Worm (Caenorhabditis elegans) whole organism, mixed stage, embryonic: ENCODE data around the gene sre-2.

ENCODE experiments used
- M03D4.4 ChIP-seq: sonication (generic microtip); optimal IDR thresholded peaks from 2 replicates; lab custom pipeline; 2017; ENCODE audit warnings: mild to moderate bottlenecking, missing genetic modification characterization, missing compliant biosample characterization
- bed-3 ChIP-seq: fragments of 200-800 bp; sonication (Bioruptor generic); optimal IDR thresholded peaks from 3 replicates; lab custom pipeline; 2018; ENCODE audit warnings: mild to moderate bottlenecking, missing genetic modification characterization, moderate library complexity, missing compliant biosample characterization
- blmp-1 ChIP-seq: fragments of 150-350 bp; optimal IDR thresholded peaks from 2 replicates; lab custom pipeline; 2014; ENCODE audit warnings: missing biosample characterization, missing genetic modification characterization
- ceh-39 ChIP-seq: fragments of 150-350 bp; optimal IDR thresholded peaks from 2 replicates; lab custom pipeline; 2014; ENCODE audit warnings: missing biosample characterization, missing genetic modification characterization
- ceh-43 ChIP-seq: fragments of 200-800 bp; sonication (Bioruptor generic); optimal IDR thresholded peaks from 2 replicates; lab custom pipeline; 2018; ENCODE audit warnings: mild to moderate bottlenecking, missing genetic modification characterization, moderate library complexity, missing compliant biosample characterization
- ceh-83 ChIP-seq: fragments of 200-800 bp; sonication (Bioruptor generic); optimal IDR thresholded peaks from 2 replicates; lab custom pipeline; 2018; ENCODE audit warnings: mild to moderate bottlenecking, missing genetic modification characterization, missing compliant biosample characterization
- ces-1 ChIP-seq: fragments of 150-350 bp; optimal IDR thresholded peaks from 2 replicates; lab custom pipeline; 2014; ENCODE audit warnings: missing biosample characterization, missing genetic modification reagents, missing genetic modification characterization
- cnd-1 ChIP-seq: fragments of 200-800 bp; sonication (Bioruptor generic); optimal IDR thresholded peaks from 2 replicates; lab custom pipeline; 2018; ENCODE audit warnings: mild to moderate bottlenecking, missing genetic modification characterization, missing compliant biosample characterization
- drap-1 ChIP-seq: fragments of 200-800 bp; sonication (Bioruptor generic); optimal IDR thresholded peaks from 3 replicates; lab custom pipeline; 2018; ENCODE audit warnings: mild to moderate bottlenecking, missing genetic modification characterization, missing compliant biosample characterization
- elt-1 ChIP-seq: sonication (generic microtip); optimal IDR thresholded peaks from 2 replicates; lab custom pipeline; 2017; ENCODE audit warnings: missing genetic modification characterization, mild to moderate bottlenecking, missing compliant biosample characterization, antibody characterized with exemption, moderate library complexity, borderline replicate concordance; ENCODE audit not compliant: insufficient read depth
- elt-3 ChIP-seq: fragments of 150-350 bp; optimal IDR thresholded peaks from 2 replicates; lab custom pipeline; 2014; ENCODE audit warnings: missing biosample characterization, missing genetic modification characterization
- flh-1 ChIP-seq: fragments of 200-800 bp; sonication (Bioruptor generic); optimal IDR thresholded peaks from 2 replicates; lab custom pipeline; 2018; ENCODE audit warnings: mild to moderate bottlenecking, missing genetic modification characterization, moderate library complexity, missing compliant biosample characterization
- ham-2 ChIP-seq: fragments of 200-800 bp; sonication (Bioruptor generic); optimal IDR thresholded peaks from 2 replicates; lab custom pipeline; 2018; ENCODE audit warnings: mild to moderate bottlenecking, missing genetic modification characterization, missing compliant biosample characterization
- hlh-1 ChIP-seq: fragments of 150-350 bp; optimal IDR thresholded peaks from 2 replicates; lab custom pipeline; 2014; ENCODE audit warnings: missing biosample characterization, missing genetic modification reagents, missing genetic modification characterization
- lin-13 ChIP-seq: fragments of 150-350 bp; optimal IDR thresholded peaks from 2 replicates; lab custom pipeline; 2014; ENCODE audit warnings: missing biosample characterization, missing genetic modification characterization
- lin-32 ChIP-seq: fragments of 200-800 bp; sonication (Bioruptor generic); optimal IDR thresholded peaks from 2 replicates; lab custom pipeline; 2018; ENCODE audit warnings: mild to moderate bottlenecking, missing genetic modification characterization, missing compliant biosample characterization
- lsy-2 ChIP-seq: fragments of 150-350 bp; optimal IDR thresholded peaks from 2 replicates; lab custom pipeline; 2014; ENCODE audit warnings: missing biosample characterization, missing genetic modification characterization
- mab-5 ChIP-seq: fragments of 150-350 bp; optimal IDR thresholded peaks from 2 replicates; lab custom pipeline; 2014; ENCODE audit warnings: missing biosample characterization, missing genetic modification characterization
- mep-1 ChIP-seq: fragments of 150-350 bp; optimal IDR thresholded peaks from 2 replicates; lab custom pipeline; 2017; ENCODE audit warnings: missing biosample characterization, missing genetic modification reagents, missing genetic modification characterization, inconsistent platforms
- mls-2 ChIP-seq: sonication (generic microtip); optimal IDR thresholded peaks from 2 replicates; lab custom pipeline; 2016; ENCODE audit warnings: mild to moderate bottlenecking, missing genetic modification characterization, moderate library complexity, missing compliant biosample characterization
- nhr-12 ChIP-seq: fragments of 150-350 bp; optimal IDR thresholded peaks from 2 replicates; lab custom pipeline; 2014; ENCODE audit warnings: missing biosample characterization, missing genetic modification characterization
- nhr-2 ChIP-seq: fragments of 150-350 bp; optimal IDR thresholded peaks from 2 replicates; lab custom pipeline; 2014; ENCODE audit warnings: missing biosample characterization, missing genetic modification characterization
- nhr-237 ChIP-seq: fragments of 150-350 bp; optimal IDR thresholded peaks from 2 replicates; lab custom pipeline; 2014; ENCODE audit warnings: missing biosample characterization, missing genetic modification characterization
- nhr-28 ChIP-seq: fragments of 150-350 bp; optimal IDR thresholded peaks from 2 replicates; lab custom pipeline; 2014; ENCODE audit warnings: missing biosample characterization, missing genetic modification characterization
- nhr-76 ChIP-seq: sonication (generic microtip); optimal IDR thresholded peaks from 2 replicates; lab custom pipeline; 2017; ENCODE audit warnings: missing biosample characterization, missing genetic modification characterization
- pha-4 ChIP-seq: fragments of 150-350 bp; optimal IDR thresholded peaks from 2 replicates; lab custom pipeline; 2018; ENCODE audit warnings: missing biosample characterization, missing genetic modification reagents, missing genetic modification characterization
- sem-2 ChIP-seq: fragments of 200-800 bp; sonication (Bioruptor generic); optimal IDR thresholded peaks from 2 replicates; lab custom pipeline; 2018; ENCODE audit warnings: mild to moderate bottlenecking, missing genetic modification characterization, missing compliant biosample characterization
- snpc-4 ChIP-seq: fragments of 150-350 bp; optimal IDR thresholded peaks from 2 replicates; lab custom pipeline; 2014; ENCODE audit warnings: missing biosample characterization, missing genetic modification characterization
- sptf-1 ChIP-seq: sonication (generic microtip); optimal IDR thresholded peaks from 2 replicates; lab custom pipeline; 2017; ENCODE audit warnings: mild to moderate bottlenecking, missing genetic modification characterization, moderate library complexity, missing compliant biosample characterization
- tbx-8 ChIP-seq: fragments of 200-800 bp; sonication (Bioruptor generic); optimal IDR thresholded peaks from 2 replicates; lab custom pipeline; 2018; ENCODE audit warnings: mild to moderate bottlenecking, missing genetic modification characterization, moderate library complexity, missing compliant biosample characterization
- unc-120 ChIP-seq: sonication (generic microtip); optimal IDR thresholded peaks from 2 replicates; lab custom pipeline; 2017; ENCODE audit warnings: missing genetic modification characterization, missing compliant biosample characterization; ENCODE audit not compliant: poor library complexity, severe bottlenecking
- unc-39 ChIP-seq: fragments of 150-350 bp; optimal IDR thresholded peaks from 2 replicates; lab custom pipeline; 2014; ENCODE audit warnings: missing biosample characterization, missing genetic modification characterization
- unc-62 ChIP-seq: fragments of 150-350 bp; optimal IDR thresholded peaks from 2 replicates; lab custom pipeline; 2014; ENCODE audit warnings: missing biosample characterization, missing genetic modification reagents, missing genetic modification characterization
- zip-8 ChIP-seq: fragments of 150-350 bp; optimal IDR thresholded peaks from 2 replicates; lab custom pipeline; 2014; ENCODE audit warnings: missing biosample characterization, missing genetic modification characterization
- ztf-11 ChIP-seq: fragments of 150-350 bp; optimal IDR thresholded peaks from 2 replicates; lab custom pipeline; 2014; ENCODE audit warnings: missing biosample characterization, missing genetic modification characterization

The sre-2 gene

DNA sequence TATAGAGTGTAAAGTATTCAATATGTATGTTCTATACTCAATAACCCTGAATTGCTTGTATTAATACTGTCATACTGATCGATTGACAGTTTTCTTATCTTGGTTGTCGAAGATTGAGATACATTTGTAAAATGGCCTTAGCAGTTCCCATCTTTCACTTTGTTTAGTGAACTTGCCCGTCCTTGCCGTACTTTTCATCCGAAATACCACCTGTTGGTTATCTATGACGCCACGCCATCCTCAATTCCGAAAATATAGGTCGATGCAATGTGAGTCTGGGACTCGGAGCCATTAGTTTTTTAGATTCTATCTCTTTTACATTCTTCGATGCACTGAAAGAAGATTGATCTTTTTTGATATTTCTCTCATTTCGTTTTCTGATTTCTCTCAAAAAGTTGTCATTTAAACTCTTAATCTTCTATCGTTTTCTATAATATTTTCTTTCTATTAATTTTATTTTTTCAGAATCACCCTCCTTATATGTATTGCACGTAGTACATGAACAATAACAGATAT, 27.6 kb upstream of the sre-2 start, which contains the start of gene ulp-4:
TSS of gene ulp-4 (plus strand) at position 466 of the 516 bp plus-strand sequence.
- peak; percentile 16 for TF ChIP-seq hlh-1 (tag; lab: Kevin White, UChicago)
- TF ChIP-seq nhr-237 (tag; lab: Kevin White, UChicago) = no peak
- TF ChIP-seq ham-2 (GFP tag; lab: Kevin White, UChicago) = no peak

DNA sequence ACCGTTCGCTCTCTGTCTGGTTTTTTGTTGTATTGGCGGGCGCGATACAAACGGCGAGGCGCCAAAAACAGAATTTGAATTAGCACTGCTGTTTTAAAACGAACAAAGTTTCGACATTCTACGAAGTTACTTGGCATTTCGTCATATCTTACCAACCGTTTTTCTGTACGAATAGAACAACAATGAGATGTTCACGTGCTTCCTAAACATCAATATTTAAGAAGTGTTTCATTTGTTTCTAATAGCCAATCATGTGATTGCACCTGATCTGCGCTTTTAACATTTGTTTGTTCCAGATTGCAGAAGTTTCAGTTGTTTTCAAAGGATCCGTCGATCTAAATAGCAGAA, 27.1 kb upstream of the sre-2 start:
- TF ChIP-seq unc-120 (tag; lab: Kevin White, UChicago) (no peak), nhr-2 (no peak), mls-2 (no peak), lin-13 (tag; lab: Kevin White, UChicago) (no peak), cnd-1 (tag; lab: Kevin White, UChicago) (no peak), ham-2 (GFP tag; lab: Kevin White, UChicago) (no peak), zip-8 (tag; lab: Kevin White, UChicago) (no peak), tbx-8 (GFP tag; lab: Kevin White, UChicago) (no peak), lin-32 (GFP tag; lab: Kevin White, UChicago) (no peak), nhr-76 (tag; lab: Kevin White, UChicago) (no peak), elt-1 (tag; lab: Kevin White, UChicago) (no peak), sptf-1 (tag; lab: Kevin White, UChicago) (no peak), nhr-237 (tag; lab: Kevin White, UChicago) (no peak)

DNA sequence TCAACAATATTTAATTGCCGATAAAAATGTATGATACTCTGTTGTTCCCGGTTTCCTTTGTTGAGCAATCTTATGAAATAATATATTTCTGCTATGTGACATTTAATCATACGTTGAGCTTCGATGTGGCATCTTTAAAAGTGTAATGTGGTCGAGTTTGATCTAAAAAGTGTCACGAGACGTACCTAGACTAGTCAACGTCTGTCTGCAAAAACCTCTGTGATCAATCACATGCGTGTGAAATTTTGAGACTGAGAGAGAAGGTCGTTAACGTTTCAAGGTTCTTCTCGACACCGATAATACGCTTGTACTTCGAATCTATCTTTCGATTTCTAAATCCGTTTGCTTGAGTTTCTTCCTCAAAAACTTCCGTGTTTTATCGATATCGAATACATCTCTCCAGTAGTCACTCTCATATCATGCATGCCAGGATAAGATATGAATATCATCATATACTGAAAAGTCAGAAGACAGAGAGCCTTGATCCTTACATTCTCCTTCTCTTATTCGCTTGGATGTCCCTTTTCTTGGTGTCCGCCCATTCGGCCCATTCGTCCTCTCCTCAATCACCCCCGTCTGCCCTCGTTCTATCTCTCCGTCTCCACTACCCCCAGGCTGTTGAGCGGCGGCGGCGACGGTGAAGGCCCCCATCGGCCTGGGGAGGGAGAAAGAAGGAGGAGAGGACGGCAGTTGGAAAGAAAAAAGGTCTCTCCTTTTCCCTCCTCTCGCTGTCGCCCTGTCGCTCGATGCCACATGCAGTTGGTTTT, 26.5 kb upstream of the sre-2 start:
- TF ChIP-seq cnd-1 (tag; lab: Kevin White, UChicago) = peak; percentile 16
- peak; percentile 46 for TF ChIP-seq M03D4.4 (tag; lab: Kevin White, UChicago)
- TF ChIP-seq drap-1 (GFP tag; lab: Kevin White, UChicago) = peak; percentile 51
- peak; percentile 71 for TF ChIP-seq sptf-1 (tag; lab: Kevin White, UChicago)
- TF ChIP-seq ztf-11 (tag; lab: Kevin White, UChicago) = no peak
- no peak for TF ChIP-seq nhr-2
- no peak for TF ChIP-seq elt-1 (tag; lab: Kevin White, UChicago)
- no peak for TF ChIP-seq ceh-43 (GFP tag; lab: Kevin White, UChicago)
- no peak for TF ChIP-seq unc-39
- no peak for TF ChIP-seq ceh-39
- peak; percentile 89 for TF ChIP-seq unc-120 (tag; lab: Kevin White, UChicago)
- no peak for TF ChIP-seq nhr-76 (tag; lab: Kevin White, UChicago)
- no peak for TF ChIP-seq ces-1
- peak; percentile 17 for TF ChIP-seq lsy-2 (tag; lab: Kevin White, UChicago)
- TF ChIP-seq lin-32 (GFP tag; lab: Kevin White, UChicago) = peak; percentile 9
- no peak for TF ChIP-seq lin-13 (tag; lab: Kevin White, UChicago)
- no peak for TF ChIP-seq blmp-1 (tag; lab: Kevin White, UChicago)
- TF ChIP-seq mep-1 (tag; lab: Kevin White, UChicago) = peak; percentile 61
- TF ChIP-seq pha-4 (tag; lab: Kevin White, UChicago) = no peak
- TF ChIP-seq elt-3 (tag; lab: Kevin White, UChicago) = no peak
- TF ChIP-seq nhr-12 (tag; lab: Kevin White, UChicago) = no peak
- no peak for TF ChIP-seq ceh-83 (GFP tag; lab: Kevin White, UChicago)
- no peak for TF ChIP-seq zip-8 (tag; lab: Kevin White, UChicago)
- TF ChIP-seq nhr-28 (tag; lab: Kevin White, UChicago) = no peak
- peak; percentile 22 for TF ChIP-seq hlh-1 (tag; lab: Kevin White, UChicago)
- TF ChIP-seq tbx-8 (GFP tag; lab: Kevin White, UChicago) = peak; percentile 22
- no peak for TF ChIP-seq unc-62 (GFP tag; lab: Kevin White, UChicago)
- peak; percentile 66 for TF ChIP-seq ham-2 (GFP tag; lab: Kevin White, UChicago)
- TF ChIP-seq nhr-237 (tag; lab: Kevin White, UChicago) = no peak
- TF ChIP-seq mls-2 = peak; percentile 66
- TF ChIP-seq mab-5 (tag; lab: Kevin White, UChicago) = no peak
- peak; percentile 34 for TF ChIP-seq sem-2 (GFP tag; lab: Kevin White, UChicago)
- TF ChIP-seq flh-1 = no peak
- no peak for TF ChIP-seq bed-3 (GFP tag; lab: Kevin White, UChicago)
- TF ChIP-seq snpc-4 = no peak
